Worm (Caenorhabditis elegans): ENCODE measurements around the gene ttyh-1.

ce11 chrX:11337783-11338182 lies 30.7 kb upstream of the ttyh-1 start, which contains the start of gene gcy-9:
- TF ChIP-seq fkh-4 (tag; optimal IDR thresholded peaks at IDR 0.05; ENCODE audit: borderline replicate concordance): no peak
- no peak for TF ChIP-seq nhr-237 (tag; optimal IDR thresholded peaks at IDR 0.05)
- TF ChIP-seq ceh-82 (tag; optimal IDR thresholded peaks at IDR 0.05): no peak
- no peak for TF ChIP-seq aly-2 (tag; optimal IDR thresholded peaks at IDR 0.05)
- no peak for TF ChIP-seq nhr-77 (tag; optimal IDR thresholded peaks at IDR 0.05)

All from whole organism, L1 larva.